Worm (Caenorhabditis elegans) whole organism, late embryonic: ENCODE measurements around the gene meg-1.

Experiments
- C08G9.2 ChIP-seq: sonication (generic microtip); optimal IDR thresholded peaks from 2 replicates; lab custom pipeline; 2016; ENCODE audit warnings: mild to moderate bottlenecking, missing genetic modification characterization, moderate library complexity, missing compliant biosample characterization
- K02D7.2 ChIP-seq: sonication (generic microtip); optimal IDR thresholded peaks from 2 replicates; lab custom pipeline; 2017; ENCODE audit warnings: mild to moderate bottlenecking, missing genetic modification characterization, missing compliant biosample characterization
- K09A11.1 ChIP-seq: sonication (generic microtip); optimal IDR thresholded peaks from 2 replicates; lab custom pipeline; 2017; ENCODE audit warnings: antibody characterized with exemption, mild to moderate bottlenecking, missing genetic modification characterization, missing compliant biosample characterization; ENCODE audit not compliant: insufficient read depth
- Y22D7AL.16 ChIP-seq: sonication (generic microtip); optimal IDR thresholded peaks from 2 replicates; lab custom pipeline; 2016; ENCODE audit warnings: missing genetic modification characterization, missing compliant biosample characterization
- ahr-1 ChIP-seq: sonication (generic microtip); optimal IDR thresholded peaks from 2 replicates; lab custom pipeline; 2016; ENCODE audit warnings: missing genetic modification characterization, missing compliant biosample characterization
- ceh-14 ChIP-seq: sonication (generic microtip); optimal IDR thresholded peaks from 2 replicates; lab custom pipeline; 2016; ENCODE audit warnings: missing genotype, missing genetic modification characterization, missing compliant biosample characterization
- ceh-18 ChIP-seq: sonication (generic microtip); optimal IDR thresholded peaks from 2 replicates; lab custom pipeline; 2016; ENCODE audit warnings: missing genetic modification characterization, missing compliant biosample characterization
- ceh-2 ChIP-seq: sonication (generic microtip); optimal IDR thresholded peaks from 2 replicates; lab custom pipeline; 2016; ENCODE audit warnings: missing genotype, missing genetic modification characterization, missing compliant biosample characterization
- ceh-24 ChIP-seq: sonication (generic microtip); optimal IDR thresholded peaks from 2 replicates; lab custom pipeline; 2016; ENCODE audit warnings: mild to moderate bottlenecking, missing genetic modification characterization, missing compliant biosample characterization
- ceh-31 ChIP-seq: sonication (generic microtip); optimal IDR thresholded peaks from 2 replicates; lab custom pipeline; 2016; ENCODE audit warnings: missing genetic modification characterization, missing compliant biosample characterization
- ceh-34 ChIP-seq: sonication (generic microtip); optimal IDR thresholded peaks from 2 replicates; lab custom pipeline; 2016; ENCODE audit warnings: mild to moderate bottlenecking, missing genetic modification characterization, missing compliant biosample characterization
- ceh-45 ChIP-seq: fragments of 200-800 bp; sonication (Bioruptor generic); IDR thresholded peaks from 2 replicates; pipeline ENCODE4 v1.3.6; 2022; ENCODE audit warnings: missing genetic modification reagents, missing genetic modification characterization, missing compliant biosample characterization
- ceh-48 ChIP-seq: sonication (generic microtip); optimal IDR thresholded peaks from 2 replicates; lab custom pipeline; 2016; ENCODE audit warnings: missing genetic modification characterization, inconsistent platforms, missing compliant biosample characterization
- ceh-9 ChIP-seq: sonication (generic microtip); optimal IDR thresholded peaks from 2 replicates; lab custom pipeline; 2016; ENCODE audit warnings: mild to moderate bottlenecking, missing genetic modification characterization, inconsistent platforms, missing compliant biosample characterization
- elt-4 ChIP-seq: sonication (generic microtip); optimal IDR thresholded peaks from 2 replicates; lab custom pipeline; 2016; ENCODE audit warnings: missing genetic modification characterization, missing compliant biosample characterization
- eyg-1 ChIP-seq: sonication (generic microtip); optimal IDR thresholded peaks from 2 replicates; lab custom pipeline; 2016; ENCODE audit warnings: missing genotype, missing genetic modification characterization, missing compliant biosample characterization
- gmeb-2 ChIP-seq: sonication (generic microtip); optimal IDR thresholded peaks from 2 replicates; lab custom pipeline; 2016; ENCODE audit warnings: missing genetic modification characterization, inconsistent platforms, missing compliant biosample characterization
- hlh-30 ChIP-seq: sonication (generic microtip); optimal IDR thresholded peaks from 2 replicates; lab custom pipeline; 2017; ENCODE audit warnings: antibody characterized with exemption, missing genetic modification characterization, missing compliant biosample characterization; ENCODE audit not compliant: insufficient read depth
- mec-3 ChIP-seq: sonication (generic microtip); optimal IDR thresholded peaks from 2 replicates; lab custom pipeline; 2016; ENCODE audit warnings: borderline replicate concordance, missing genetic modification characterization, missing compliant biosample characterization
- nfya-1 ChIP-seq: sonication (generic microtip); optimal IDR thresholded peaks from 2 replicates; lab custom pipeline; 2017; ENCODE audit warnings: missing genetic modification characterization, mild to moderate bottlenecking, missing compliant biosample characterization, antibody characterized with exemption, moderate library complexity
- nhr-11 ChIP-seq: fragments of 150-350 bp; optimal IDR thresholded peaks from 2 replicates; lab custom pipeline; 2014; ENCODE audit warnings: missing biosample characterization, missing genetic modification characterization
- nhr-232 ChIP-seq: sonication (generic microtip); optimal IDR thresholded peaks from 2 replicates; lab custom pipeline; 2016; ENCODE audit warnings: missing genetic modification characterization, missing compliant biosample characterization
- pag-3 ChIP-seq: sonication (generic microtip); optimal IDR thresholded peaks from 2 replicates; lab custom pipeline; 2016; ENCODE audit warnings: missing compliant biosample characterization, missing genetic modification characterization, borderline replicate concordance
- pax-1 ChIP-seq: fragments of 150-350 bp; optimal IDR thresholded peaks from 2 replicates; lab custom pipeline; 2014; ENCODE audit warnings: missing biosample characterization, missing genetic modification characterization
- pha-2 ChIP-seq: sonication (generic microtip); optimal IDR thresholded peaks from 2 replicates; lab custom pipeline; 2017; ENCODE audit warnings: mild to moderate bottlenecking, missing genetic modification characterization, missing compliant biosample characterization
- pqm-1 ChIP-seq: sonication (generic microtip); optimal IDR thresholded peaks from 2 replicates; lab custom pipeline; 2016; ENCODE audit warnings: missing genetic modification characterization, missing compliant biosample characterization
- ref-2 ChIP-seq: sonication (generic microtip); optimal IDR thresholded peaks from 2 replicates; lab custom pipeline; 2016; ENCODE audit warnings: missing genetic modification characterization, missing compliant biosample characterization
- sdc-2 ChIP-seq: sonication (generic microtip); optimal IDR thresholded peaks from 2 replicates; lab custom pipeline; 2016; ENCODE audit warnings: missing genotype, missing genetic modification characterization, missing compliant biosample characterization
- sox-4 ChIP-seq: sonication (generic microtip); optimal IDR thresholded peaks from 2 replicates; lab custom pipeline; 2017; ENCODE audit warnings: mild to moderate bottlenecking, missing genetic modification characterization, inconsistent platforms, missing compliant biosample characterization
- tbx-2 ChIP-seq: sonication (generic microtip); optimal IDR thresholded peaks from 2 replicates; lab custom pipeline; 2016; ENCODE audit warnings: missing genetic modification characterization, missing compliant biosample characterization
- tbx-7 ChIP-seq: sonication (generic microtip); optimal IDR thresholded peaks from 2 replicates; lab custom pipeline; 2016; ENCODE audit warnings: missing genotype, missing genetic modification characterization, missing compliant biosample characterization
- ttx-3 ChIP-seq: sonication (generic microtip); optimal IDR thresholded peaks from 2 replicates; lab custom pipeline; 2016; ENCODE audit warnings: missing genetic modification reagents, missing genetic modification characterization, missing compliant biosample characterization
- unc-3 ChIP-seq, 2 experiments: fragments of 200-800 bp in 1 of 2; sonication (Bioruptor generic) in 1 of 2; sonication (generic microtip) in 1 of 2; conservative IDR thresholded peaks in 1 of 2; optimal IDR thresholded peaks in 1 of 2; 2 replicates each; pipeline versions ENCODE4 v1.3.6 to Lab custom; 2016 to 2022; ENCODE audit warnings: missing compliant biosample characterization in 2 of 2, missing genetic modification characterization in 2 of 2, missing genetic modification reagents in 1 of 2
- unc-42 ChIP-seq: sonication (generic microtip); optimal IDR thresholded peaks from 2 replicates; lab custom pipeline; 2016; ENCODE audit warnings: missing genotype, missing genetic modification characterization, missing compliant biosample characterization
- unc-55 ChIP-seq: sonication (generic microtip); optimal IDR thresholded peaks from 2 replicates; lab custom pipeline; 2017; ENCODE audit warnings: missing biosample characterization, missing genetic modification reagents, missing genetic modification characterization

Gene meg-1

ce11 chrX:13929534-13929933, at the start of gene meg-1:
meg-1 (minus strand) TSS chrX:13929634.
- TF ChIP-seq ttx-3 (tag; lab: Kevin White, UChicago) = no peak
- TF ChIP-seq ceh-24 (tag; lab: Kevin White, UChicago) = no peak
- no peak for TF ChIP-seq sdc-2 (tag; lab: Kevin White, UChicago)
- no peak for TF ChIP-seq nhr-232
- TF ChIP-seq ceh-45 = no peak
- TF ChIP-seq pag-3 (tag; lab: Kevin White, UChicago) = no peak
- TF ChIP-seq pax-1 (tag; lab: Kevin White, UChicago) = no peak
- no peak for TF ChIP-seq ahr-1 (tag; lab: Kevin White, UChicago)
- TF ChIP-seq mec-3 = no peak
- no peak for TF ChIP-seq nfya-1 (tag; lab: Kevin White, UChicago)
- TF ChIP-seq ceh-18 (tag; lab: Kevin White, UChicago) = no peak
- TF ChIP-seq C08G9.2 (tag; lab: Kevin White, UChicago) = no peak

- no peak for TF ChIP-seq Y22D7AL.16 (tag; lab: Kevin White, UChicago)
- TF ChIP-seq K09A11.1 = no peak
- no peak for TF ChIP-seq pag-3 (tag; lab: Kevin White, UChicago)
- peak; percentile 42 for TF ChIP-seq nfya-1 (tag; lab: Kevin White, UChicago)
- peak; percentile 20 for TF ChIP-seq ceh-14 (tag; lab: Kevin White, UChicago)
- no peak for TF ChIP-seq gmeb-2
- peak; percentile 20 for TF ChIP-seq sox-4 (tag; lab: Kevin White, UChicago)
- peak; percentile 14 for TF ChIP-seq sdc-2 (tag; lab: Kevin White, UChicago)
- no peak for TF ChIP-seq unc-3 (GFP tag; conservative IDR thresholded peaks at IDR 0.05; lab: Robert Waterston, UW)
- TF ChIP-seq unc-3 (tag; optimal IDR thresholded peaks at IDR 0.05; lab: Kevin White, UChicago) = no peak
- TF ChIP-seq ceh-2 (tag; lab: Kevin White, UChicago) = peak; percentile 33
- peak; percentile 89 for TF ChIP-seq ceh-48 (tag; lab: Kevin White, UChicago)
- TF ChIP-seq K02D7.2 (tag; lab: Kevin White, UChicago) = no peak
- peak; percentile 15 for TF ChIP-seq ceh-34 (tag; lab: Kevin White, UChicago)
- no peak for TF ChIP-seq nhr-11 (tag; lab: Kevin White, UChicago)
- TF ChIP-seq pqm-1 (tag; lab: Kevin White, UChicago) = no peak
- TF ChIP-seq unc-55 = peak; percentile 36
- peak; percentile 33 for TF ChIP-seq ceh-31 (tag; lab: Kevin White, UChicago)
- TF ChIP-seq tbx-7 (tag; lab: Kevin White, UChicago) = no peak
- TF ChIP-seq ref-2 (tag; lab: Kevin White, UChicago) = peak; percentile 52
- peak; percentile 59 for TF ChIP-seq unc-42 (tag; lab: Kevin White, UChicago)
- no peak for TF ChIP-seq hlh-30
- TF ChIP-seq pha-2 (tag; lab: Kevin White, UChicago) = no peak
- TF ChIP-seq tbx-2 (tag; lab: Kevin White, UChicago) = peak; percentile 54
- peak; percentile 37 for TF ChIP-seq ceh-18 (tag; lab: Kevin White, UChicago)
These were observed 48.1 kb upstream of the meg-1 start, which contains the start of gene F48F7.6 for ce11 chrX:13977439-13978118. F48F7.6 (plus strand) TSS chrX:13977829.

ce11 chrX:13975314-13975713, 45.9 kb upstream of the meg-1 start, which contains the start of gene F48F7.5:
F48F7.5 (plus strand) TSS chrX:13975653.
- peak; percentile 20 for TF ChIP-seq hlh-30
- no peak for TF ChIP-seq ceh-2 (tag; lab: Kevin White, UChicago)
- TF ChIP-seq ceh-9 = no peak

ce11 chrX:13974448-13975071, 45.1 kb upstream of the meg-1 start:
- TF ChIP-seq elt-4 (tag; lab: Kevin White, UChicago) (no peak), unc-55 (peak; percentile 66), eyg-1 (tag; lab: Kevin White, UChicago) (no peak)
- TF ChIP-seq, all 69 proteins: peak for 1
